Worm (Caenorhabditis elegans) whole organism, midembryonic: ENCODE measurements around the gene Y17G7B.21.

Experiments
- T22C8.4 ChIP-seq: fragments of 200-800 bp; sonication (Bioruptor generic); IDR thresholded peaks from 2 replicates; pipeline ENCODE4 v1.3.6; 2022; ENCODE audit warnings: missing genetic modification characterization, missing compliant biosample characterization
- klf-2 ChIP-seq: fragments of 200-800 bp; sonication (Bioruptor generic); conservative IDR thresholded peaks from 2 replicates; pipeline ENCODE4 v1.3.6; 2022; ENCODE audit warnings: missing genetic modification reagents, missing genetic modification characterization, missing compliant biosample characterization
- med-1 ChIP-seq: sonication (generic microtip); optimal IDR thresholded peaks from 2 replicates; lab custom pipeline; 2017; ENCODE audit warnings: missing genetic modification characterization, mild to moderate bottlenecking, missing compliant biosample characterization, antibody characterized with exemption, missing genetic modification reagents; ENCODE audit not compliant: insufficient read depth
- ref-1 ChIP-seq: fragments of 200-800 bp; sonication (Bioruptor generic); conservative IDR thresholded peaks from 2 replicates; pipeline ENCODE4 v1.3.6; 2022; ENCODE audit warnings: missing genetic modification reagents, missing genetic modification characterization, missing compliant biosample characterization
- tab-1 ChIP-seq: fragments of 200-800 bp; sonication (Bioruptor generic); IDR thresholded peaks from 2 replicates; pipeline ENCODE4 v1.3.6; 2022; ENCODE audit warnings: missing genetic modification characterization, missing compliant biosample characterization
- ztf-23 ChIP-seq: fragments of 200-800 bp; sonication (Bioruptor generic); IDR thresholded peaks from 2 replicates; pipeline ENCODE4 v1.3.6; 2022; ENCODE audit warnings: missing genetic modification reagents, missing genetic modification characterization, missing compliant biosample characterization

- TF ChIP-seq med-1 (GFP tag; lab: Kevin White, UChicago) (no peak), T22C8.4 (GFP tag; lab: Robert Waterston, UW) (no peak), tab-1 (GFP tag; lab: Robert Waterston, UW) (no peak), klf-2 (no peak), ref-1 (GFP tag; lab: Robert Waterston, UW) (no peak), ztf-23 (GFP tag; lab: Robert Waterston, UW) (no peak)
These were observed 41.1 kb downstream of the Y17G7B.21 start for ce11 chrII:11936393-11936792.
